Fruit fly (Drosophila melanogaster) whole organism, prepupa: ENCODE results near the gene Syx5.

Source experiments
- CG10631 ChIP-seq: fragments of 200-800 bp; sonication (Bioruptor generic); optimal IDR thresholded peaks from 2 replicates; lab custom pipeline; 2016; ENCODE audit warnings: missing biosample characterization, missing genetic modification characterization
- CG10669 ChIP-seq: fragments of 200-800 bp; sonication (Bioruptor generic); optimal IDR thresholded peaks from 3 replicates; lab custom pipeline; 2018; ENCODE audit warnings: missing biosample characterization, mild to moderate bottlenecking, missing genetic modification characterization, moderate library complexity
- CG1621 ChIP-seq: fragments of 200-800 bp; sonication (Bioruptor generic); optimal IDR thresholded peaks from 3 replicates; lab custom pipeline; 2018; ENCODE audit warnings: missing biosample characterization, mild to moderate bottlenecking, missing genetic modification characterization
- CG16779 ChIP-seq: fragments of 200-800 bp; sonication (Bioruptor generic); optimal IDR thresholded peaks from 3 replicates; lab custom pipeline; 2017; ENCODE audit warnings: missing biosample characterization, mild to moderate bottlenecking, missing genetic modification characterization
- CG3032 ChIP-seq: fragments of 200-800 bp; optimal IDR thresholded peaks from 2 replicates; lab custom pipeline; 2019; ENCODE audit warnings: missing biosample characterization, mild to moderate bottlenecking, missing genetic modification characterization, moderate library complexity
- CG31627 ChIP-seq: fragments of 200-800 bp; sonication (Bioruptor generic); optimal IDR thresholded peaks from 3 replicates; lab custom pipeline; 2016; ENCODE audit warnings: missing biosample characterization, missing genetic modification characterization
- CG32006 ChIP-seq: fragments of 200-800 bp; sonication (Bioruptor generic); optimal IDR thresholded peaks from 3 replicates; lab custom pipeline; 2017; ENCODE audit warnings: missing biosample characterization, mild to moderate bottlenecking, missing genetic modification characterization
- CG34406 ChIP-seq: fragments of 200-800 bp; sonication (Bioruptor generic); optimal IDR thresholded peaks from 3 replicates; lab custom pipeline; 2016; ENCODE audit warnings: missing biosample characterization, missing genetic modification characterization
- CG3919 ChIP-seq: fragments of 200-800 bp; sonication (Bioruptor generic); optimal IDR thresholded peaks from 3 replicates; lab custom pipeline; 2016; ENCODE audit warnings: missing biosample characterization, missing genetic modification characterization
- CG4318 ChIP-seq: fragments of 200-800 bp; sonication (Bioruptor generic); optimal IDR thresholded peaks from 3 replicates; lab custom pipeline; 2017; ENCODE audit warnings: missing biosample characterization, mild to moderate bottlenecking, missing genetic modification characterization
- CG6163 ChIP-seq: fragments of 200-800 bp; sonication (Bioruptor generic); IDR thresholded peaks from 3 replicates; pipeline ENCODE4 v1.3.6; 2022; ENCODE audit warnings: missing biosample characterization, missing genetic modification characterization
- CG6276 ChIP-seq: fragments of 200-800 bp; sonication (Bioruptor generic); optimal IDR thresholded peaks from 2 replicates; lab custom pipeline; 2017; ENCODE audit warnings: missing biosample characterization, mild to moderate bottlenecking, missing genetic modification characterization
- CG6792 ChIP-seq: fragments of 200-800 bp; sonication (Bioruptor generic); optimal IDR thresholded peaks from 3 replicates; lab custom pipeline; 2016; ENCODE audit warnings: missing biosample characterization, missing genetic modification characterization
- CG6808 ChIP-seq: fragments of 200-800 bp; sonication (Bioruptor generic); optimal IDR thresholded peaks from 3 replicates; lab custom pipeline; 2017; ENCODE audit warnings: missing biosample characterization, missing genetic modification characterization, mild to moderate bottlenecking, moderate library complexity, missing genetic modification reagents
- CG6854 ChIP-seq: fragments of 200-800 bp; sonication (Bioruptor generic); optimal IDR thresholded peaks from 2 replicates; lab custom pipeline; 2017; ENCODE audit warnings: missing biosample characterization, mild to moderate bottlenecking, missing genetic modification characterization
- CG8319 ChIP-seq: fragments of 200-800 bp; sonication (Bioruptor generic); optimal IDR thresholded peaks from 3 replicates; lab custom pipeline; 2016; ENCODE audit warnings: missing biosample characterization, missing genetic modification characterization
- CG8632 ChIP-seq: fragments of 200-800 bp; sonication (Bioruptor generic); optimal IDR thresholded peaks from 3 replicates; lab custom pipeline; 2016; ENCODE audit warnings: missing biosample characterization, missing genetic modification characterization
- Eip78C ChIP-seq: fragments of 200-800 bp; sonication (Bioruptor generic); peaks from one replicate; lab custom pipeline; 2016; ENCODE audit warnings: missing biosample characterization, missing genetic modification characterization
- Ets21C ChIP-seq: fragments of 200-800 bp; sonication (Bioruptor generic); optimal IDR thresholded peaks from 3 replicates; lab custom pipeline; 2016; ENCODE audit warnings: missing biosample characterization, missing genetic modification characterization
- Ets96B ChIP-seq: fragments of 200-800 bp; optimal IDR thresholded peaks from 2 replicates; lab custom pipeline; 2019; ENCODE audit warnings: missing biosample characterization, mild to moderate bottlenecking, missing genetic modification characterization, moderate library complexity
- Gug ChIP-seq: fragments of 200-800 bp; sonication (Bioruptor generic); IDR thresholded peaks from 2 replicates; pipeline ENCODE4 v1.3.6; 2022; ENCODE audit warnings: missing biosample characterization, missing genetic modification characterization
- Hr38 ChIP-seq: sonication (Bioruptor generic); optimal IDR thresholded peaks from 2 replicates; lab custom pipeline; 2016; ENCODE audit warnings: missing biosample characterization, missing genetic modification characterization
- Hr4 ChIP-seq: fragments of 200-800 bp; sonication (Bioruptor generic); optimal IDR thresholded peaks from 3 replicates; lab custom pipeline; 2016; ENCODE audit warnings: missing biosample characterization, missing genetic modification characterization
- Lpt ChIP-seq: fragments of 200-800 bp; sonication (Bioruptor generic); optimal IDR thresholded peaks from 3 replicates; lab custom pipeline; 2016; ENCODE audit warnings: missing biosample characterization, missing genetic modification characterization
- Sox102F ChIP-seq: fragments of 200-800 bp; sonication (Bioruptor generic); optimal IDR thresholded peaks from 2 replicates; lab custom pipeline; 2016; ENCODE audit warnings: missing biosample characterization, mild to moderate bottlenecking, missing genetic modification characterization
- Sox15 ChIP-seq: fragments of 200-800 bp; sonication (Bioruptor generic); optimal IDR thresholded peaks from 3 replicates; lab custom pipeline; 2016; ENCODE audit warnings: missing biosample characterization, missing genetic modification characterization
- achi ChIP-seq: fragments of 200-800 bp; sonication (Bioruptor generic); optimal IDR thresholded peaks from 3 replicates; lab custom pipeline; 2016; ENCODE audit warnings: missing biosample characterization, missing genetic modification characterization
- acj6 ChIP-seq: fragments of 200-800 bp; sonication (Bioruptor generic); optimal IDR thresholded peaks from 3 replicates; lab custom pipeline; 2016; ENCODE audit warnings: missing biosample characterization, missing genetic modification characterization
- fd59A ChIP-seq: fragments of 200-800 bp; sonication (Bioruptor generic); optimal IDR thresholded peaks from 2 replicates; lab custom pipeline; 2017; ENCODE audit warnings: missing biosample characterization, mild to moderate bottlenecking, missing genetic modification characterization, missing genetic modification reagents
- fd85E ChIP-seq: fragments of 200-800 bp; sonication (Bioruptor generic); optimal IDR thresholded peaks from 3 replicates; lab custom pipeline; 2016; ENCODE audit warnings: missing biosample characterization, missing genetic modification characterization
- fkh ChIP-seq: fragments of 200-800 bp; sonication (Bioruptor generic); optimal IDR thresholded peaks from 3 replicates; lab custom pipeline; 2017; ENCODE audit warnings: missing biosample characterization, mild to moderate bottlenecking, missing genetic modification characterization, moderate library complexity
- lz ChIP-seq: fragments of 200-800 bp; sonication (Bioruptor generic); optimal IDR thresholded peaks from 3 replicates; lab custom pipeline; 2016; ENCODE audit warnings: missing biosample characterization, missing genetic modification characterization
- net ChIP-seq: fragments of 200-800 bp; sonication (Bioruptor generic); optimal IDR thresholded peaks from 3 replicates; lab custom pipeline; 2016; ENCODE audit warnings: missing biosample characterization, missing genetic modification characterization
- spab ChIP-seq: fragments of 200-800 bp; sonication (Bioruptor generic); optimal IDR thresholded peaks from 2 replicates; lab custom pipeline; 2017; ENCODE audit warnings: missing biosample characterization, mild to moderate bottlenecking, missing genetic modification characterization, missing genetic modification reagents
- vri ChIP-seq: fragments of 200-800 bp; sonication (Bioruptor generic); optimal IDR thresholded peaks from 3 replicates; lab custom pipeline; 2016; ENCODE audit warnings: missing biosample characterization, mild to moderate bottlenecking, missing genetic modification characterization

The Syx5 gene

DNA sequence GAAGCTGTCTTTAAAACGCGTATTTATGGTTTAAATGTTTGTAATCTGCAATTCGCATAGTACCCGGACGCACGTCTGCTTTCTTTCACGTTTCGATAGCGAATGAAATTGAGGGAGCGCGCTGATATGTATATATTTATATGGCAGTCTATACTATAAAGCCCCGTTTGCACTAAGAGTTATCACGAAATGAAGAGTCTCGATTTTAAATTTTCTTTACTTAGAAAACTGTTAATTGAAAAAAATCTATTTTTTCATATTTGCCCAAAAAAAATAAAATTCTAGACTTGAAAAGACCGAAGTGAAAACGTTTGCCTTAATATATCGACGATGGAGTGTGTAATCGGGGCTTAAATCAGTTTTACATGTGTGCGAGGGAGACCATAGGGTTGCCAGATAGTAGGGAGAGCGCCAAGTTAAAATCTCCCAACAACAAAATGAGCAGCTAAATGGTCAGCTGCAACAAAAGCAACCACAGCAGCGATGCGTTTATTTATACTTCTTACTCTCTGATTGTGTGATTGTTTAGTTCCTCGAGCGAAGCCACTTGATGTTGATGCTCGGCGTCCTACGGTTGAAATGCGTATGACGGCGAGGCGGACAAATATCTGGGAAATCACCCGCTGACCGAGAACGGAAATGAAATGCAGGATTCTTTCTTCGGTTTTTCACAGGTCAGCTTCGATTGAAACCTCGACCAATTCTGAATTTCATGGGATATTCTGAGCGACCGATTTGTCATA lies 18.5 kb downstream of the Syx5 start, which contains the start of gene cact (continued):
- peak; percentile 88 for TF ChIP-seq CG3032 (tag; lab: Kevin White, UChicago)
- peak; percentile 96 for TF ChIP-seq lz
- TF ChIP-seq CG32006 (GFP tag; lab: Kevin White, UChicago): peak; percentile 92
- peak; percentile 97 for TF ChIP-seq CG31627 (GFP tag; lab: Kevin White, UChicago)
- peak; percentile 52 for TF ChIP-seq fd85E (GFP tag; lab: Kevin White, UChicago)
- TF ChIP-seq Hr4 (GFP tag; lab: Kevin White, UChicago): peak; percentile 96
- peak; percentile 92 for TF ChIP-seq achi (GFP tag; lab: Kevin White, UChicago)
- TF ChIP-seq CG3919 (GFP tag; lab: Kevin White, UChicago): peak; percentile 89
- TF ChIP-seq CG6163 (GFP tag; lab: Robert Waterston, UW): peak; percentile 94
- peak; percentile 98 for TF ChIP-seq Eip78C (GFP tag; lab: Kevin White, UChicago)
- TF ChIP-seq spab: peak; percentile 69
- peak; percentile 93 for TF ChIP-seq net (GFP tag; lab: Kevin White, UChicago)
- TF ChIP-seq CG34406 (GFP tag; lab: Kevin White, UChicago): peak; percentile 92
- peak; percentile 87 for TF ChIP-seq CG8319
- TF ChIP-seq CG10669 (GFP tag; lab: Kevin White, UChicago): peak; percentile 85
- peak; percentile 88 for TF ChIP-seq CG8632 (GFP tag; lab: Kevin White, UChicago)
- TF ChIP-seq Gug (GFP tag; lab: Robert Waterston, UW): peak; percentile 91
- TF ChIP-seq CG6854 (GFP tag; lab: Kevin White, UChicago): peak; percentile 49
- TF ChIP-seq CG4318: peak; percentile 83
- peak; percentile 82 for TF ChIP-seq CG6276
- peak; percentile 91 for TF ChIP-seq CG6792
- peak; percentile 68 for TF ChIP-seq CG1621
- TF ChIP-seq, all 60 proteins: peak for 60

DNA sequence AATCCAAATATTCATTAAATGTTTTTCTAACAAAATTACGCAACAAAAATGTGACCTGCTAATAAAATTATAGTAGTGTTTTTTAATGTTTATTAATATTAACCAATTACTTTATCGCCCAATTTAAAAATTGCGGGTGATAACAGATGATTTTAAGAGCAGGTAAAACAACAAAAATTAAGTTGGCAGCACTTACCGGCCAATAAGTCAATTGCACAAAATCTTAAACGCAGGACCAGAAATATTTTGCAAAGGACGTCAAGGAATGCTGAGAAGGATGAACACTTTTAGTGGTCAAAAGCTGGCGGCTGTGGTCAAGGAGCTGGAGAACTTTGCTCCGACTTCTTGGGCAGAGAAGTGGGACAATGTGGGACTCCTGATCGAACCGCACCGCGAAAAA lies 19.7 kb downstream of the Syx5 start, which contains the start of gene CG4278:
Gene CG4278 (plus strand): TSS at position 178 of the 400 bp plus-strand sequence.
- TF ChIP-seq Ets96B (tag; lab: Kevin White, UChicago) (no peak), Lpt (GFP tag; lab: Kevin White, UChicago) (no peak), CG32006 (GFP tag; lab: Kevin White, UChicago) (no peak), lz (no peak), fd85E (GFP tag; lab: Kevin White, UChicago) (no peak), fkh (GFP tag; lab: Kevin White, UChicago) (no peak), CG16779 (tag; lab: Kevin White, UChicago) (no peak), CG8319 (no peak), CG8632 (GFP tag; lab: Kevin White, UChicago) (no peak), Gug (GFP tag; lab: Robert Waterston, UW) (no peak), Ets21C (GFP tag; lab: Kevin White, UChicago) (no peak), fd59A (no peak), net (GFP tag; lab: Kevin White, UChicago) (no peak), spab (no peak), Sox102F (GFP tag; lab: Kevin White, UChicago) (no peak), Hr38 (no peak), vri (GFP tag; lab: Kevin White, UChicago) (no peak)
- TF ChIP-seq, all 60 proteins: peak for 0

- TF ChIP-seq CG6163 (GFP tag; lab: Robert Waterston, UW) (no peak), Sox15 (GFP tag; lab: Kevin White, UChicago) (peak; percentile 1), CG6808 (GFP tag; lab: Kevin White, UChicago) (no peak), Gug (GFP tag; lab: Robert Waterston, UW) (no peak; the same call in 1 of the 2 replicates), spab (no peak), fkh (GFP tag; lab: Kevin White, UChicago) (peak; percentile 59), CG8632 (GFP tag; lab: Kevin White, UChicago) (no peak), Hr38 (peak; percentile 11), Ets21C (GFP tag; lab: Kevin White, UChicago) (peak; percentile 44), Hr4 (GFP tag; lab: Kevin White, UChicago) (peak; percentile 73), fd59A (no peak), CG10631 (GFP tag; lab: Kevin White, UChicago) (peak; percentile 56), CG31627 (GFP tag; lab: Kevin White, UChicago) (peak; percentile 69), CG6792 (peak; percentile 45), Sox102F (GFP tag; lab: Kevin White, UChicago) (no peak), CG34406 (GFP tag; lab: Kevin White, UChicago) (no peak), fd85E (GFP tag; lab: Kevin White, UChicago) (no peak), acj6 (GFP tag; lab: Kevin White, UChicago) (peak; percentile 39), CG8319 (peak; percentile 21), CG1621 (peak; percentile 52)
Measured at dm6 chr2L:16329102-16329520, 22.0 kb downstream of the Syx5 start, which contains the start of gene mRpL4. mRpL4 (minus strand) TSS chr2L:16329132.
